Fruit fly (Drosophila melanogaster) whole organism, embryonic: ENCODE data around the gene obst-B.

Experiments used
- Atf3 ChIP-seq: fragments of 200-800 bp; sonication (Bioruptor generic); optimal IDR thresholded peaks from 3 replicates; lab custom pipeline; 2016; ENCODE audit warnings: missing biosample characterization, missing genetic modification characterization
- Awh ChIP-seq: fragments of 200-800 bp; sonication (Bioruptor generic); IDR thresholded peaks from 2 replicates; pipeline ENCODE4, ENCODE4 v1.3.6; 2022; ENCODE audit warnings: missing biosample characterization, missing genetic modification characterization
- CG10274 ChIP-seq: fragments of 200-800 bp; sonication (Bioruptor generic); optimal IDR thresholded peaks from 3 replicates; lab custom pipeline; 2017; ENCODE audit warnings: missing biosample characterization, mild to moderate bottlenecking, missing genetic modification characterization
- CG10654 ChIP-seq: fragments of 200-800 bp; sonication (Bioruptor generic); optimal IDR thresholded peaks from 2 replicates; lab custom pipeline; 2016; ENCODE audit warnings: missing biosample characterization, missing genetic modification characterization
- CG14710 ChIP-seq: fragments of 200-800 bp; sonication (Bioruptor generic); optimal IDR thresholded peaks from 3 replicates; lab custom pipeline; 2019; ENCODE audit warnings: missing biosample characterization, mild to moderate bottlenecking, missing genetic modification characterization, moderate library complexity
- CG17186 ChIP-seq: fragments of 200-800 bp; sonication (Bioruptor generic); optimal IDR thresholded peaks from 3 replicates; lab custom pipeline; 2017; ENCODE audit warnings: missing biosample characterization, missing genetic modification reagents, missing genetic modification characterization
- CG2712 ChIP-seq: fragments of 200-800 bp; optimal IDR thresholded peaks from 3 replicates; lab custom pipeline; 2019; ENCODE audit warnings: missing biosample characterization, mild to moderate bottlenecking, missing genetic modification characterization, moderate library complexity
- CG2875 ChIP-seq: fragments of 200-800 bp; sonication (Bioruptor generic); optimal IDR thresholded peaks from 2 replicates; lab custom pipeline; 2017; ENCODE audit warnings: missing biosample characterization, mild to moderate bottlenecking, missing genetic modification characterization, missing genetic modification reagents
- CG30403 ChIP-seq: fragments of 200-800 bp; sonication (Bioruptor generic); optimal IDR thresholded peaks from 3 replicates; lab custom pipeline; 2016; ENCODE audit warnings: missing biosample characterization, missing genetic modification characterization
- CG32532 ChIP-seq: fragments of 200-800 bp; sonication (Bioruptor generic); IDR thresholded peaks from 2 replicates; pipeline ENCODE4 v1.3.6; 2022; ENCODE audit warnings: missing biosample characterization, missing genetic modification characterization
- CG43689 ChIP-seq: fragments of 200-800 bp; sonication (Bioruptor generic); IDR thresholded peaks from 2 replicates; pipeline ENCODE4 v1.3.6; 2022; ENCODE audit warnings: missing biosample characterization, missing genetic modification characterization
- CG4730 ChIP-seq: fragments of 200-800 bp; sonication (Bioruptor generic); IDR thresholded peaks from 2 replicates; pipeline ENCODE4 v1.3.6; 2022; ENCODE audit warnings: missing biosample characterization, missing genetic modification characterization
- CG6791 ChIP-seq: fragments of 200-800 bp; sonication (Bioruptor generic); IDR thresholded peaks from 3 replicates; pipeline ENCODE4 v1.3.6; 2022; ENCODE audit warnings: missing biosample characterization, missing genetic modification characterization; ENCODE audit not compliant: partially characterized antibody
- CG7271 ChIP-seq: fragments of 200-800 bp; sonication (Bioruptor generic); optimal IDR thresholded peaks from 2 replicates; lab custom pipeline; 2018; ENCODE audit warnings: missing biosample characterization, mild to moderate bottlenecking, missing genetic modification characterization, moderate library complexity
- CG7357 ChIP-seq: fragments of 200-800 bp; sonication (Bioruptor generic); IDR thresholded peaks from 3 replicates; pipeline ENCODE4 v1.3.6; 2022; ENCODE audit warnings: missing biosample characterization, missing genetic modification characterization
- CG8281 ChIP-seq: fragments of 200-800 bp; sonication (Bioruptor generic); optimal IDR thresholded peaks from 2 replicates; lab custom pipeline; 2018; ENCODE audit warnings: missing biosample characterization, mild to moderate bottlenecking, missing genetic modification characterization, moderate library complexity
- CHES-1-like ChIP-seq: fragments of 200-800 bp; sonication (Bioruptor generic); optimal IDR thresholded peaks from 2 replicates; lab custom pipeline; 2016; ENCODE audit warnings: missing biosample characterization, missing genetic modification characterization
- CkIIα-i1 ChIP-seq: fragments of 200-800 bp; sonication (Bioruptor generic); IDR thresholded peaks from 2 replicates; pipeline ENCODE4 v1.3.6; 2022; ENCODE audit warnings: missing biosample characterization, missing genetic modification characterization
- Dp ChIP-seq: fragments of 200-800 bp; sonication (Bioruptor generic); optimal IDR thresholded peaks from 2 replicates; lab custom pipeline; 2018; ENCODE audit warnings: missing biosample characterization, mild to moderate bottlenecking, missing genetic modification characterization, moderate library complexity
- E2f1 ChIP-seq: fragments of 200-800 bp; sonication (Bioruptor generic); IDR thresholded peaks from 2 replicates; pipeline ENCODE4 v1.3.6; 2022; ENCODE audit warnings: missing biosample characterization, missing genetic modification characterization
- Ets65A ChIP-seq: fragments of 200-800 bp; sonication (Bioruptor generic); peaks from one replicate; lab custom pipeline; 2016; ENCODE audit warnings: missing biosample characterization, missing genetic modification characterization
- H2.0 ChIP-seq: fragments of 200-800 bp; sonication (Bioruptor generic); IDR thresholded peaks from 2 replicates; pipeline ENCODE4 v1.3.6; 2022; ENCODE audit warnings: missing biosample characterization, missing genetic modification characterization
- Kr ChIP-seq: fragments of 200-800 bp; sonication (Bioruptor generic); optimal IDR thresholded peaks from 2 replicates; lab custom pipeline; 2017; ENCODE audit warnings: missing biosample characterization, mild to moderate bottlenecking, missing genetic modification characterization
- Lhr ChIP-seq: fragments of 200-800 bp; sonication (Bioruptor generic); optimal IDR thresholded peaks from 3 replicates; lab custom pipeline; 2017; ENCODE audit warnings: mild to moderate bottlenecking, missing biosample characterization, missing genetic modification reagents, missing genetic modification characterization
- MBD-R2 ChIP-seq: fragments of 200-800 bp; sonication (Bioruptor generic); IDR thresholded peaks from 2 replicates; pipeline ENCODE4 v1.3.6; 2022; ENCODE audit warnings: missing biosample characterization, missing genetic modification characterization
- Max ChIP-seq: fragments of 200-800 bp; sonication (Bioruptor generic); optimal IDR thresholded peaks from 2 replicates; lab custom pipeline; 2016; ENCODE audit warnings: missing biosample characterization, mild to moderate bottlenecking, missing genetic modification characterization
- Myb ChIP-seq: fragments of 200-800 bp; sonication (Bioruptor generic); optimal IDR thresholded peaks from 2 replicates; lab custom pipeline; 2016; ENCODE audit warnings: missing biosample characterization, missing genetic modification characterization
- NC2α ChIP-seq: fragments of 200-800 bp; sonication (Bioruptor generic); optimal IDR thresholded peaks from 2 replicates; lab custom pipeline; 2016; ENCODE audit warnings: missing biosample characterization, missing genetic modification characterization
- Ptx1 ChIP-seq: fragments of 200-800 bp; sonication (Bioruptor generic); IDR thresholded peaks from 2 replicates; pipeline ENCODE4 v1.3.6; 2022; ENCODE audit warnings: missing biosample characterization, missing genetic modification characterization
- Side ChIP-seq: fragments of 200-800 bp; sonication (Bioruptor generic); optimal IDR thresholded peaks from 2 replicates; lab custom pipeline; 2016; ENCODE audit warnings: missing biosample characterization, missing genetic modification characterization
- Sin3A ChIP-seq: fragments of >200 bp; optimal IDR thresholded peaks from 2 replicates; lab custom pipeline; 2018
- Six4 ChIP-seq: fragments of 200-800 bp; sonication (Bioruptor generic); optimal IDR thresholded peaks from 2 replicates; lab custom pipeline; 2016; ENCODE audit warnings: missing biosample characterization, missing genetic modification characterization
- Spps ChIP-seq: fragments of 200-800 bp; sonication (Bioruptor generic); optimal IDR thresholded peaks from 2 replicates; lab custom pipeline; 2018; ENCODE audit warnings: missing biosample characterization, mild to moderate bottlenecking, missing genetic modification characterization
- Sry-β ChIP-seq: fragments of 200-800 bp; sonication (Bioruptor generic); optimal IDR thresholded peaks from 2 replicates; lab custom pipeline; 2018; ENCODE audit warnings: missing biosample characterization, mild to moderate bottlenecking, missing genetic modification characterization, moderate library complexity
- fd96Cb ChIP-seq: fragments of 200-800 bp; sonication (Bioruptor generic); optimal IDR thresholded peaks from 2 replicates; lab custom pipeline; 2018; ENCODE audit warnings: missing biosample characterization, mild to moderate bottlenecking, missing genetic modification characterization, moderate library complexity
- hb ChIP-seq: fragments of 200-800 bp; sonication (Bioruptor generic); IDR thresholded peaks from 3 replicates; pipeline ENCODE4 v1.3.6; 2022; ENCODE audit warnings: missing biosample characterization, missing genetic modification characterization; ENCODE audit not compliant: partially characterized antibody
- mirr ChIP-seq: fragments of 200-800 bp; sonication (Bioruptor generic); optimal IDR thresholded peaks from 3 replicates; lab custom pipeline; 2018; ENCODE audit warnings: missing biosample characterization, mild to moderate bottlenecking, missing genetic modification characterization
- pan ChIP-seq, 4 experiments: fragments of >200 bp in 3 of 4; fragments of 200-800 bp in 1 of 4; sonication (Bioruptor generic) in 1 of 4; optimal IDR thresholded peaks in 3 of 4; IDR thresholded peaks in 1 of 4; 2 replicates each; pipeline versions ENCODE4 v1.3.6 to Lab custom; 2017 to 2022; ENCODE audit warnings: missing biosample characterization in 2 of 4, missing genetic modification characterization in 2 of 4, mixed read lengths in 1 of 4
- pho ChIP-seq: fragments of 200-800 bp; sonication (Bioruptor generic); optimal IDR thresholded peaks from 2 replicates; lab custom pipeline; 2016; ENCODE audit warnings: missing biosample characterization, missing genetic modification characterization
- phol ChIP-seq: fragments of 200-800 bp; sonication (Bioruptor generic); optimal IDR thresholded peaks from 3 replicates; lab custom pipeline; 2018; ENCODE audit warnings: missing biosample characterization, mild to moderate bottlenecking, missing genetic modification characterization, moderate library complexity
- ranshi ChIP-seq: fragments of 200-800 bp; sonication (Bioruptor generic); IDR thresholded peaks from 2 replicates; pipeline ENCODE4 v1.3.6; 2022; ENCODE audit warnings: missing biosample characterization, missing genetic modification characterization
- shn ChIP-seq: fragments of 200-800 bp; sonication (Bioruptor generic); optimal IDR thresholded peaks from 3 replicates; lab custom pipeline; 2016; ENCODE audit warnings: missing biosample characterization, missing genetic modification characterization
- sima ChIP-seq: fragments of 200-800 bp; sonication (Bioruptor generic); optimal IDR thresholded peaks from 2 replicates; lab custom pipeline; 2016; ENCODE audit warnings: missing biosample characterization, missing genetic modification characterization
- slbo ChIP-seq: fragments of 200-800 bp; sonication (Bioruptor generic); IDR thresholded peaks from 2 replicates; pipeline ENCODE4 v1.3.6; 2022; ENCODE audit warnings: missing biosample characterization, missing genetic modification characterization
- slou ChIP-seq: fragments of 200-800 bp; sonication (Bioruptor generic); optimal IDR thresholded peaks from 3 replicates; lab custom pipeline; 2016; ENCODE audit warnings: missing biosample characterization, missing genetic modification characterization
- sna ChIP-seq: fragments of 200-800 bp; sonication (Bioruptor generic); IDR thresholded peaks from 2 replicates; pipeline ENCODE4 v1.3.6; 2022; ENCODE audit warnings: missing biosample characterization, missing genetic modification characterization; ENCODE audit not compliant: partially characterized antibody
- so ChIP-seq: fragments of 200-800 bp; sonication (Bioruptor generic); IDR thresholded peaks from 3 replicates; pipeline ENCODE4 v1.3.6; 2022; ENCODE audit warnings: missing biosample characterization, missing genetic modification characterization
- toy ChIP-seq: fragments of 200-800 bp; sonication (Bioruptor generic); IDR thresholded peaks from 2 replicates; pipeline ENCODE4 v1.3.6; 2022; ENCODE audit warnings: missing biosample characterization, missing genetic modification characterization
- twi ChIP-seq: fragments of 200-800 bp; optimal IDR thresholded peaks from 2 replicates; lab custom pipeline; 2019; ENCODE audit warnings: missing biosample characterization, mild to moderate bottlenecking, missing genetic modification characterization, moderate library complexity

The obst-B gene

DNA sequence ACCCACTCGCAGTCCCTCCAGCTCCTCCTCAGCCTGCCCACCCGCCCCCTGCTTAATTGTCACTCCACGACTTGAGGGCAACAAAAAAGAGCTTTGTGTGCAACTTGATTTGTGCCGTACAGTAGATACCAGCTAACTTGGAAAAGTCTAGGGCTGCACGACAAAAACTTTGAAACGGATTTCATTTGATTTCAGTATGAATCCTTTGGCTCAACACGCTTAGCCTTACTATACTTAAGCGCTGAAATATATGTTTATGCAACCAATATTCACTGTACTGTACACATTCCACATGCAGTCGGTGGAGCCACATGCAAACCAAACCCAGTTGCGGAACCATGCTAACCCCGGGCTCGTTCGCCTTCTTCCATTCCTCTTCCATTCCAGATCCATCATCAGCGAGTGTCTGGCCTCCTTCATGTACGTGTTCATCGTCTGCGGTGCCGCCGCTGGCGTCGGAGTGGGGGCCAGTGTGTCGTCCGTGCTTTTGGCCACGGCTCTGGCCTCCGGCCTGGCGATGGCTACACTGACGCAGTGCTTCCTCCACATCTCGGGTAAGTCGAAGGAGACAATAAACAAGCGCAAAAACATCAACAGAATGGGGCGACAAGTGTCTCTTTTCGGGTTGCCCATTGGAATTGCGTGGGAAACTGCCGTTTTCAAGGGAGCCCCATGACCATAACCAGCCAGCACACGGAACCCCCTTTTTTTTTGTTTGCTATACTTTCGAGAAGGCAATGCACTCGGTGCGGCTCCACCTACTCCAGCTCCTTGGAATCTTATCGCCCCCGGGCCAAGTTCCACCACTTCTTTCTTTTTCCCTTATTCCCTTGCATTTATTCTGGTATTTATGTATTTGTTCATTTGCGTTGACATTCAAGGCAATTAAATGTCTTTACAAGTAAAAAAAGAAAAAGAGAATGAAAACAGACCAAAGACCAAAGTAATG lies 45.8 kb upstream of the obst-B start (continued):
- 0 out of 2 replicates have a peak, but pooled peaks have one; percentile 48 for TF ChIP-seq H2.0 (GFP tag; lab: Robert Waterston, UW)
- TF ChIP-seq slbo = peak; percentile 36; the same call in 1 of the 2 replicates
- no peak for TF ChIP-seq twi (tag; lab: Kevin White, UChicago)
- no peak for TF ChIP-seq CHES-1-like (GFP tag; lab: Kevin White, UChicago)
- peak; percentile 95 for TF ChIP-seq Ets65A
- peak; percentile 46; the same call in 1 of the 2 replicates for TF ChIP-seq E2f1
- no peak for TF ChIP-seq Kr
- TF ChIP-seq Side (GFP tag; lab: Kevin White, UChicago) = no peak
- TF ChIP-seq CG30403 = peak; percentile 8
- no peak for TF ChIP-seq sima (GFP tag; lab: Kevin White, UChicago)
- TF ChIP-seq Awh (GFP tag; lab: Robert Waterston, UW) = peak; percentile 75
- TF ChIP-seq CG8281 (tag; lab: Kevin White, UChicago) = no peak
- no peak for TF ChIP-seq Myb (GFP tag; lab: Kevin White, UChicago)
- TF ChIP-seq Sin3A = no peak
- TF ChIP-seq phol (tag; lab: Kevin White, UChicago) = peak; percentile 67
- TF ChIP-seq CG6791 (GFP tag; lab: Robert Waterston, UW) = no peak
- no peak for TF ChIP-seq MBD-R2 (GFP tag; lab: Robert Waterston, UW)
- TF ChIP-seq shn = peak; percentile 6
- TF ChIP-seq CG43689 (GFP tag; lab: Robert Waterston, UW) = 0 out of 2 replicates have a peak, but pooled peaks have one; percentile 4
- peak; percentile 78 for TF ChIP-seq Ptx1 (GFP tag; lab: Robert Waterston, UW)
- no peak for TF ChIP-seq hb (GFP tag; lab: Robert Waterston, UW)
- TF ChIP-seq Spps (tag; lab: Kevin White, UChicago) = peak; percentile 50
- TF ChIP-seq CG4730 (GFP tag; lab: Robert Waterston, UW) = no peak; the same call in 1 of the 2 replicates
- no peak for TF ChIP-seq CG10274 (GFP tag; lab: Kevin White, UChicago)
- TF ChIP-seq sna (GFP tag; lab: Robert Waterston, UW) = no peak
- TF ChIP-seq Dp = no peak
- peak; percentile 10 for TF ChIP-seq CG2875
- no peak for TF ChIP-seq Sry-β
- no peak for TF ChIP-seq pho (GFP tag; lab: Kevin White, UChicago)
- TF ChIP-seq CG7357 (GFP tag; lab: Robert Waterston, UW) = peak; percentile 16; the same call in 1 of the 3 replicates
- peak; percentile 47 for TF ChIP-seq CG14710 (tag; lab: Kevin White, UChicago)
- no peak for TF ChIP-seq Lhr (GFP tag; lab: Kevin White, UChicago)
- no peak for TF ChIP-seq NC2α (GFP tag; lab: Kevin White, UChicago)
- no peak for TF ChIP-seq Atf3 (GFP tag; lab: Kevin White, UChicago)
- TF ChIP-seq CG17186 = no peak
- peak; percentile 60 for TF ChIP-seq Six4 (GFP tag; lab: Kevin White, UChicago)
- peak; percentile 72 for TF ChIP-seq fd96Cb
- peak; percentile 18; the same call in 1 of the 2 replicates for TF ChIP-seq CG32532 (GFP tag; lab: Robert Waterston, UW)
- TF ChIP-seq mirr (GFP tag; lab: Kevin White, UChicago) = no peak
- TF ChIP-seq ranshi (GFP tag; lab: Robert Waterston, UW) = peak; percentile 67; the same call in 1 of the 2 replicates
- no peak for TF ChIP-seq CG7271 (tag; lab: Kevin White, UChicago)
- TF ChIP-seq slou = no peak
- no peak for TF ChIP-seq CG10654 (GFP tag; lab: Kevin White, UChicago)
- no peak for TF ChIP-seq so
- peak; percentile 71 for TF ChIP-seq CG2712
- no peak for TF ChIP-seq CkIIα-i1 (GFP tag; lab: Robert Waterston, UW)
- TF ChIP-seq toy (GFP tag; lab: Robert Waterston, UW) = no peak
- TF ChIP-seq pan (optimal IDR thresholded peaks at IDR 0.05; lab: Kevin White, UChicago) = no peak
- peak in 1 of 2 experiments; percentile 69 for TF ChIP-seq pan (GFP tag; optimal IDR thresholded peaks at IDR 0.05 in 1 of 2, IDR thresholded peaks at IDR 0.05 in 1 of 2)
- no peak for TF ChIP-seq Max (GFP tag; lab: Kevin White, UChicago)
